Worm (Caenorhabditis elegans): Measurements from ENCODE around the gene F21D9.11.

DNA sequence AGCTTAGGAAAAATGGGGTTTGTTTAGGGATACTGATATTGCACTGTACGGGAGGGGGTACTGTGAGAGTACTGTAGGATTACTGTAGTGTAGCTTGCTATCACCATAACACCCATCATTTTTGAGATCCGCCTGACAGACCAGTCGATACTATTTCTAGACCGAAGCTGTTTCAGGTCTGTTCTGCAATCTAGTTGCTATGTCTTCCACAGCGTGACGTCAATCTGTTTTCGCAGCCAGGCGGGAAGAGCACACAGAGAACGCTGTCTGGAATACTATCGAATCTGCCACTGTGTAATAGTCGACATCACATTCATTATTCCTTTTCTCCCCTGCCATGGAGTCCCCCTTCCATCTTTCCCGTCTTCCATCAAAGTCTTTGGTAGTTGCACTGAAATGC lies at the start of gene F21D9.11:
- no peak for TF ChIP-seq ceh-13 (GFP tag; optimal IDR thresholded peaks at IDR 0.05)
- no peak for TF ChIP-seq ceh-36 (tag; optimal IDR thresholded peaks at IDR 0.05)
- TF ChIP-seq ama-1 (optimal IDR thresholded peaks at IDR 0.05): no peak
- TF ChIP-seq tbx-37 (GFP tag; conservative IDR thresholded peaks at IDR 0.05): no peak
- no peak for TF ChIP-seq F13C5.2 (tag; optimal IDR thresholded peaks at IDR 0.05)
- TF ChIP-seq hmg-4 (GFP tag; optimal IDR thresholded peaks at IDR 0.05): no peak
- no peak for TF ChIP-seq ets-7 (tag; optimal IDR thresholded peaks at IDR 0.05)

Data from whole organism, early embryonic.